Fruit fly (Drosophila melanogaster) whole organism, embryonic: ENCODE results near the gene COX7AL2.

Experiments used
- ATbp ChIP-seq: fragments of 200-800 bp; sonication (Bioruptor generic); optimal IDR thresholded peaks from 2 replicates; lab custom pipeline; 2017; ENCODE audit warnings: missing biosample characterization, mild to moderate bottlenecking, missing genetic modification characterization, missing genetic modification reagents
- Ada2b ChIP-seq: fragments of 200-800 bp; sonication (Bioruptor generic); IDR thresholded peaks from 2 replicates; pipeline ENCODE4 v1.3.6; 2022; ENCODE audit warnings: missing biosample characterization, missing genetic modification characterization
- Asciz ChIP-seq: fragments of 200-800 bp; sonication (Bioruptor generic); optimal IDR thresholded peaks from 2 replicates; lab custom pipeline; 2017; ENCODE audit warnings: missing biosample characterization, mild to moderate bottlenecking, missing genetic modification characterization, missing genetic modification reagents
- Atf6 ChIP-seq: fragments of 200-800 bp; sonication (Bioruptor generic); IDR thresholded peaks from 2 replicates; pipeline ENCODE4 v1.3.6; 2022; ENCODE audit warnings: missing biosample characterization, missing genetic modification characterization
- BtbVII ChIP-seq: fragments of 200-800 bp; sonication (Bioruptor generic); optimal IDR thresholded peaks from 3 replicates; lab custom pipeline; 2017; ENCODE audit warnings: missing biosample characterization, mild to moderate bottlenecking, missing genetic modification characterization
- Bteb2 ChIP-seq: fragments of 200-800 bp; sonication (Bioruptor generic); optimal IDR thresholded peaks from 2 replicates; lab custom pipeline; 2016; ENCODE audit warnings: missing biosample characterization, missing genetic modification characterization
- CG10147 ChIP-seq: fragments of 200-800 bp; sonication (Bioruptor generic); optimal IDR thresholded peaks from 2 replicates; lab custom pipeline; 2019; ENCODE audit warnings: missing biosample characterization, mild to moderate bottlenecking, missing genetic modification characterization, moderate library complexity
- CG10267 ChIP-seq: fragments of 200-800 bp; sonication (Bioruptor generic); optimal IDR thresholded peaks from 2 replicates; lab custom pipeline; 2018; ENCODE audit warnings: missing biosample characterization, mild to moderate bottlenecking, missing genetic modification characterization, moderate library complexity
- CG11247 ChIP-seq: fragments of 200-800 bp; sonication (Bioruptor generic); IDR thresholded peaks from 2 replicates; pipeline ENCODE4 v1.3.6; 2022; ENCODE audit warnings: missing biosample characterization, missing genetic modification characterization
- CG11695 ChIP-seq: fragments of 200-800 bp; sonication (Bioruptor generic); IDR thresholded peaks from 3 replicates; pipeline ENCODE4 v1.3.6; 2022; ENCODE audit warnings: missing biosample characterization, missing genetic modification characterization
- CG12071 ChIP-seq: fragments of 200-800 bp; sonication (Bioruptor generic); optimal IDR thresholded peaks from 3 replicates; lab custom pipeline; 2018; ENCODE audit warnings: missing biosample characterization, mild to moderate bottlenecking, missing genetic modification characterization
- CG12942 ChIP-seq: fragments of 200-800 bp; sonication (Bioruptor generic); optimal IDR thresholded peaks from 3 replicates; lab custom pipeline; 2016; ENCODE audit warnings: missing biosample characterization, missing genetic modification characterization
- CG13775 ChIP-seq: fragments of 200-800 bp; sonication (Bioruptor generic); optimal IDR thresholded peaks from 3 replicates; lab custom pipeline; 2017; ENCODE audit warnings: missing biosample characterization, mild to moderate bottlenecking, missing genetic modification characterization
- CG18599 ChIP-seq: fragments of 200-800 bp; sonication (Bioruptor generic); optimal IDR thresholded peaks from 3 replicates; lab custom pipeline; 2017; ENCODE audit warnings: missing biosample characterization, missing genetic modification characterization, mild to moderate bottlenecking, moderate library complexity, missing genetic modification reagents
- CG30403 ChIP-seq: fragments of 200-800 bp; sonication (Bioruptor generic); optimal IDR thresholded peaks from 3 replicates; lab custom pipeline; 2016; ENCODE audit warnings: missing biosample characterization, missing genetic modification characterization
- CG3407 ChIP-seq: fragments of 200-800 bp; sonication (Bioruptor generic); optimal IDR thresholded peaks from 2 replicates; lab custom pipeline; 2018; ENCODE audit warnings: missing biosample characterization, mild to moderate bottlenecking, missing genetic modification characterization
- CG34376 ChIP-seq: fragments of 200-800 bp; sonication (Bioruptor generic); optimal IDR thresholded peaks from 2 replicates; lab custom pipeline; 2018; ENCODE audit warnings: missing biosample characterization, mild to moderate bottlenecking, missing genetic modification characterization
- CG34422 ChIP-seq: fragments of 200-800 bp; sonication (Bioruptor generic); IDR thresholded peaks from 3 replicates; pipeline ENCODE4 v1.3.6; 2022; ENCODE audit warnings: missing biosample characterization, missing genetic modification characterization
- CG3838 ChIP-seq: fragments of 200-800 bp; sonication (Bioruptor generic); optimal IDR thresholded peaks from 3 replicates; lab custom pipeline; 2016; ENCODE audit warnings: missing biosample characterization, missing genetic modification characterization
- CG3995 ChIP-seq: fragments of 200-800 bp; sonication (Bioruptor generic); optimal IDR thresholded peaks from 3 replicates; lab custom pipeline; 2016; ENCODE audit warnings: missing biosample characterization, missing genetic modification characterization
- CG4820 ChIP-seq: fragments of 200-800 bp; sonication (Bioruptor generic); optimal IDR thresholded peaks from 3 replicates; lab custom pipeline; 2016; ENCODE audit warnings: missing biosample characterization, missing genetic modification characterization
- CG6813 ChIP-seq: fragments of 200-800 bp; sonication (Bioruptor generic); optimal IDR thresholded peaks from 2 replicates; lab custom pipeline; 2017; ENCODE audit warnings: missing biosample characterization, missing genetic modification characterization, mild to moderate bottlenecking, moderate library complexity, missing genetic modification reagents
- CG8281 ChIP-seq: fragments of 200-800 bp; sonication (Bioruptor generic); optimal IDR thresholded peaks from 2 replicates; lab custom pipeline; 2018; ENCODE audit warnings: missing biosample characterization, mild to moderate bottlenecking, missing genetic modification characterization, moderate library complexity
- CTCF ChIP-seq: fragments of 200-800 bp; sonication (Bioruptor generic); optimal IDR thresholded peaks from 2 replicates; lab custom pipeline; 2017; ENCODE audit warnings: missing biosample characterization, mild to moderate bottlenecking, missing genetic modification characterization, moderate library complexity
- CrebB ChIP-seq: fragments of 200-800 bp; sonication (Bioruptor generic); optimal IDR thresholded peaks from 3 replicates; lab custom pipeline; 2018; ENCODE audit warnings: missing biosample characterization, mild to moderate bottlenecking, missing genetic modification characterization
- Dip3 ChIP-seq: fragments of 200-800 bp; sonication (Bioruptor generic); optimal IDR thresholded peaks from 3 replicates; lab custom pipeline; 2016; ENCODE audit warnings: missing biosample characterization, missing genetic modification characterization
- Eip74EF ChIP-seq, 2 experiments: fragments of 200-800 bp in 1 of 2; fragments of >200 bp in 1 of 2; sonication (Bioruptor generic) in 1 of 2; optimal IDR thresholded peaks; 2 replicates each; lab custom pipeline; 2017 to 2019; ENCODE audit warnings: missing biosample characterization in 2 of 2, missing genetic modification characterization in 2 of 2, mild to moderate bottlenecking in 1 of 2, moderate library complexity in 1 of 2
- Fer1 ChIP-seq: fragments of 200-800 bp; sonication (Bioruptor generic); optimal IDR thresholded peaks from 2 replicates; lab custom pipeline; 2017; ENCODE audit warnings: missing biosample characterization, mild to moderate bottlenecking, missing genetic modification characterization
- GATAe ChIP-seq: fragments of 200-800 bp; sonication (Bioruptor generic); conservative IDR thresholded peaks from 2 replicates; pipeline ENCODE4 v1.3.6; 2022; ENCODE audit warnings: missing biosample characterization, missing genetic modification characterization
- HmgZ ChIP-seq: fragments of 200-800 bp; sonication (Bioruptor generic); optimal IDR thresholded peaks from 2 replicates; lab custom pipeline; 2018; ENCODE audit warnings: missing biosample characterization, mild to moderate bottlenecking, missing genetic modification characterization
- Hr51 ChIP-seq, 2 experiments: fragments of 200-800 bp; sonication (Bioruptor generic); optimal IDR thresholded peaks; 2 replicates in 1 of 2; 3 replicates in 1 of 2; lab custom pipeline; 2016 to 2018; ENCODE audit warnings: missing biosample characterization in 2 of 2, missing genetic modification characterization in 2 of 2, mild to moderate bottlenecking in 1 of 2, moderate library complexity in 1 of 2
- Lpt ChIP-seq: fragments of >200 bp; optimal IDR thresholded peaks from 2 replicates; lab custom pipeline; 2018; ENCODE audit warnings: missing biosample characterization, missing genetic modification characterization
- Meics ChIP-seq: fragments of 200-800 bp; sonication (Bioruptor generic); optimal IDR thresholded peaks from 2 replicates; lab custom pipeline; 2017; ENCODE audit warnings: missing biosample characterization, mild to moderate bottlenecking, missing genetic modification characterization
- Six4 ChIP-seq: fragments of 200-800 bp; sonication (Bioruptor generic); optimal IDR thresholded peaks from 2 replicates; lab custom pipeline; 2016; ENCODE audit warnings: missing biosample characterization, missing genetic modification characterization
- Trl ChIP-seq, 3 experiments: fragments of >200 bp in 2 of 3; fragments of 200-800 bp in 1 of 3; sonication (Bioruptor generic) in 1 of 3; optimal IDR thresholded peaks; 2 replicates in 1 of 3; 3 replicates in 2 of 3; lab custom pipeline; 2016 to 2017; ENCODE audit warnings: missing biosample characterization in 1 of 3, missing genetic modification characterization in 1 of 3
- YL-1 ChIP-seq: fragments of 200-800 bp; sonication (Bioruptor generic); optimal IDR thresholded peaks from 3 replicates; lab custom pipeline; 2017; ENCODE audit warnings: missing biosample characterization, mild to moderate bottlenecking, missing genetic modification characterization
- chinmo ChIP-seq: fragments of 200-800 bp; sonication (Bioruptor generic); IDR thresholded peaks from 4 replicates; pipeline ENCODE4 v1.3.6; 2022; ENCODE audit warnings: missing biosample characterization, missing genetic modification characterization; ENCODE audit not compliant: partially characterized antibody
- corto ChIP-seq: fragments of 200-800 bp; sonication (Bioruptor generic); optimal IDR thresholded peaks from 2 replicates; lab custom pipeline; 2016; ENCODE audit warnings: missing biosample characterization, mild to moderate bottlenecking, missing genetic modification characterization, moderate library complexity
- exex ChIP-seq: fragments of 200-800 bp; sonication (Bioruptor generic); optimal IDR thresholded peaks from 4 replicates; lab custom pipeline; 2018; ENCODE audit warnings: missing biosample characterization, mild to moderate bottlenecking, missing genetic modification characterization, moderate library complexity
- fd3F ChIP-seq: fragments of 200-800 bp; sonication (Bioruptor generic); optimal IDR thresholded peaks from 2 replicates; lab custom pipeline; 2018; ENCODE audit warnings: missing biosample characterization, mild to moderate bottlenecking, missing genetic modification characterization, moderate library complexity
- gcm ChIP-seq: fragments of 200-800 bp; sonication (Bioruptor generic); optimal IDR thresholded peaks from 2 replicates; lab custom pipeline; 2019; ENCODE audit warnings: missing biosample characterization, mild to moderate bottlenecking, missing genetic modification characterization, moderate library complexity
- lab ChIP-seq: fragments of 200-800 bp; sonication (Bioruptor generic); optimal IDR thresholded peaks from 3 replicates; lab custom pipeline; 2017; ENCODE audit warnings: missing biosample characterization, missing genetic modification characterization, mild to moderate bottlenecking, moderate library complexity, missing genetic modification reagents
- nom ChIP-seq: fragments of 200-800 bp; sonication (Bioruptor generic); optimal IDR thresholded peaks from 2 replicates; lab custom pipeline; 2017; ENCODE audit warnings: missing biosample characterization, missing genetic modification characterization, mild to moderate bottlenecking, moderate library complexity, missing genetic modification reagents
- pfk ChIP-seq: fragments of 200-800 bp; sonication (Bioruptor generic); optimal IDR thresholded peaks from 2 replicates; lab custom pipeline; 2018; ENCODE audit warnings: missing biosample characterization, mild to moderate bottlenecking, missing genetic modification characterization, moderate library complexity
- rib ChIP-seq: fragments of 200-800 bp; sonication (Bioruptor generic); IDR thresholded peaks from 2 replicates; pipeline ENCODE4 v1.3.6; 2022; ENCODE audit warnings: missing biosample characterization, missing genetic modification characterization
- tgo ChIP-seq: fragments of 200-800 bp; sonication (Bioruptor generic); IDR thresholded peaks from 3 replicates; pipeline ENCODE4 v1.3.6; 2022; ENCODE audit warnings: missing biosample characterization, missing genetic modification characterization
- tll ChIP-seq, 2 experiments: fragments of 200-800 bp in 1 of 2; fragments of >200 bp in 1 of 2; sonication (Bioruptor generic) in 1 of 2; optimal IDR thresholded peaks; 2 replicates each; lab custom pipeline; 2017 to 2019; ENCODE audit warnings: missing biosample characterization in 2 of 2, missing genetic modification characterization in 2 of 2, mild to moderate bottlenecking in 1 of 2, moderate library complexity in 1 of 2
- usp ChIP-seq: fragments of >200 bp; optimal IDR thresholded peaks from 2 replicates; lab custom pipeline; 2017; ENCODE audit warnings: missing biosample characterization, missing genetic modification characterization
- yki ChIP-seq: fragments of >200 bp; optimal IDR thresholded peaks from 3 replicates; lab custom pipeline; 2018

The COX7AL2 gene

dm6 chr2L:2171366-2172078 lies 26.2 kb downstream of the COX7AL2 start (continued):
- TF ChIP-seq CG3407 (GFP tag; lab: Kevin White, UChicago) = no peak
- no peak for TF ChIP-seq CG11247 (GFP tag; lab: Robert Waterston, UW)
- no peak for TF ChIP-seq BtbVII (GFP tag; lab: Kevin White, UChicago)
- TF ChIP-seq Lpt (GFP tag; lab: Kevin White, UChicago) = no peak
- TF ChIP-seq nom (GFP tag; lab: Kevin White, UChicago) = no peak
- TF ChIP-seq pfk = no peak
- TF ChIP-seq fd3F (GFP tag; lab: Kevin White, UChicago) = no peak
- TF ChIP-seq ATbp (GFP tag; lab: Kevin White, UChicago) = peak; percentile 25
- no peak for TF ChIP-seq Six4 (GFP tag; lab: Kevin White, UChicago)
- TF ChIP-seq CG3995 = no peak
- TF ChIP-seq rib (GFP tag; lab: Robert Waterston, UW) = 0 out of 2 replicates have a peak, but pooled peaks have one; percentile 29
- TF ChIP-seq Hr51 (GFP tag; optimal IDR thresholded peaks at IDR 0.05; lab: Kevin White, UChicago) = no peak
- TF ChIP-seq exex (tag; lab: Kevin White, UChicago) = peak; percentile 97
- peak; percentile 83 for TF ChIP-seq lab (GFP tag; lab: Kevin White, UChicago)
- TF ChIP-seq HmgZ (tag; lab: Kevin White, UChicago) = peak; percentile 29
- TF ChIP-seq CG30403 (GFP tag; lab: Kevin White, UChicago) = no peak
- no peak for TF ChIP-seq usp (GFP tag; lab: Kevin White, UChicago)
- no peak for TF ChIP-seq CTCF
- peak; percentile 76 for TF ChIP-seq CG34376
- no peak for TF ChIP-seq tgo (GFP tag; lab: Robert Waterston, UW)
- TF ChIP-seq Eip74EF (GFP tag; optimal IDR thresholded peaks at IDR 0.05; lab: Kevin White, UChicago) = peak in 1 of 2 experiments; percentile 54
- TF ChIP-seq Fer1 (GFP tag; lab: Kevin White, UChicago) = peak; percentile 35
- no peak for TF ChIP-seq gcm (GFP tag; lab: Kevin White, UChicago)
- no peak for TF ChIP-seq CG8281 (tag; lab: Kevin White, UChicago)
- TF ChIP-seq Trl (optimal IDR thresholded peaks at IDR 0.05; lab: Kevin White, UChicago) = no peak
- no peak for TF ChIP-seq Trl (GFP tag; optimal IDR thresholded peaks at IDR 0.05; lab: Kevin White, UChicago)
- TF ChIP-seq Ada2b = no peak
- peak; percentile 11 for TF ChIP-seq corto
- TF ChIP-seq CG10267 (tag; lab: Kevin White, UChicago) = no peak
- TF ChIP-seq Atf6 (GFP tag; lab: Robert Waterston, UW) = no peak
- TF ChIP-seq Meics (GFP tag; lab: Kevin White, UChicago) = peak; percentile 20
- TF ChIP-seq CG12942 (GFP tag; lab: Kevin White, UChicago) = no peak
- no peak for TF ChIP-seq Asciz
- no peak for TF ChIP-seq YL-1 (GFP tag; lab: Kevin White, UChicago)
- TF ChIP-seq CG18599 (GFP tag; lab: Kevin White, UChicago) = peak; percentile 49
- TF ChIP-seq Dip3 (GFP tag; lab: Kevin White, UChicago) = no peak
- TF ChIP-seq CG6813 = no peak
- peak; percentile 77 for TF ChIP-seq GATAe
- no peak for TF ChIP-seq tll (GFP tag; optimal IDR thresholded peaks at IDR 0.05; lab: Kevin White, UChicago)
- no peak for TF ChIP-seq CG11695
- no peak for TF ChIP-seq CG3838 (GFP tag; lab: Kevin White, UChicago)
- TF ChIP-seq CrebB = no peak
- TF ChIP-seq CG4820 (GFP tag; lab: Kevin White, UChicago) = no peak
- TF ChIP-seq CG12071 (GFP tag; lab: Kevin White, UChicago) = peak; percentile 3
- TF ChIP-seq CG13775 = peak; percentile 14
- TF ChIP-seq chinmo (GFP tag; lab: Robert Waterston, UW) = peak; percentile 52; the same call in 1 of the 4 replicates
- no peak for TF ChIP-seq yki (lab: Kevin White, UChicago)
- TF ChIP-seq CG34422 (GFP tag; lab: Robert Waterston, UW) = no peak
- TF ChIP-seq Bteb2 (GFP tag; lab: Kevin White, UChicago) = no peak
- peak; percentile 27 for TF ChIP-seq CG10147 (GFP tag; lab: Kevin White, UChicago)
